Worm (Caenorhabditis elegans): ENCODE results near the gene Y57E12AR.1.

Gene Y57E12AR.1

DNA sequence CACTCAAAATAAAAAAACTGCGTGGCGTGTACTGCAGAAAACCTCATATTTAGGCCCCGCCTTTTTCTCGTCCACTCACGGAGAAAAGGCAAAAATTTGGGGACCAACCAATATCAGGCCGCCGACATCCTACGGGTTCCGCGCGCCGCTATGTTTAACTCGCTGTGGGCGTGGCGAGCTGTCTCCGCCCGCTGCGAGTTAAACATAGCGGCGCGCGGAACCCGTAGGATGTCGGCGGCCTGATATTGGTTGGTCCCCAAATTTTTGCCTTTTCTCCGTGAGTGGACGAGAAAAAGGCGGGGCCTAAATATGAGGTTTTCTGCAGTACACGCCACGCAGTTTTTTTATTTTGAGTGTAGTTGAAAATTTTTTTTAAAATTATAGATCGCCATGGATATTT, 2.3 kb downstream of the Y57E12AR.1 start, which contains the start of gene tmem-258:
TSS of gene tmem-258 (plus strand) at position 385 of the 400 bp plus-strand sequence.
- peak; percentile 50 for TF ChIP-seq snpc-4 (tag; optimal IDR thresholded peaks at IDR 0.05)

ce11 chrV:7060396-7060795, 4.7 kb downstream of the Y57E12AR.1 start, which contains the start of the genes Y57E12AL.6 and Y57E12AL.1:
Gene Y57E12AL.6 (minus strand): TSS chrV:7060470.
Gene Y57E12AL.1 (plus strand): TSS chrV:7060530.
- peak; percentile 78 for TF ChIP-seq nfya-1 (tag; optimal IDR thresholded peaks at IDR 0.05; ENCODE audit: insufficient read depth)
- no peak for TF ChIP-seq fkh-2 (tag; optimal IDR thresholded peaks at IDR 0.05)
- TF ChIP-seq aly-2 (tag; optimal IDR thresholded peaks at IDR 0.05) = no peak
- no peak for TF ChIP-seq fkh-10 (GFP tag; optimal IDR thresholded peaks at IDR 0.05)
- peak; percentile 26 for TF ChIP-seq ztf-4 (tag; optimal IDR thresholded peaks at IDR 0.05)
- TF ChIP-seq elt-3 (tag; optimal IDR thresholded peaks at IDR 0.05) = no peak
- TF ChIP-seq ceh-9 (tag; optimal IDR thresholded peaks at IDR 0.05) = no peak
- peak; percentile 50 for TF ChIP-seq tbx-2 (tag; optimal IDR thresholded peaks at IDR 0.05)
- no peak for TF ChIP-seq egl-27 (tag; optimal IDR thresholded peaks at IDR 0.05)
- TF ChIP-seq ZK546.5 (tag; optimal IDR thresholded peaks at IDR 0.05) = no peak
- no peak for TF ChIP-seq elt-1 (tag; optimal IDR thresholded peaks at IDR 0.05)
- TF ChIP-seq nhr-76 (tag; optimal IDR thresholded peaks at IDR 0.05) = no peak
- TF ChIP-seq R02D3.7 (tag; optimal IDR thresholded peaks at IDR 0.05) = peak; percentile 35
- peak; percentile 78 for TF ChIP-seq egl-5 (tag; optimal IDR thresholded peaks at IDR 0.05)
- TF ChIP-seq mdl-1 (tag; optimal IDR thresholded peaks at IDR 0.05) = no peak
- TF ChIP-seq nhr-237 (tag; optimal IDR thresholded peaks at IDR 0.05) = no peak
- peak; percentile 70 for TF ChIP-seq lin-15B (tag; optimal IDR thresholded peaks at IDR 0.05)
- no peak for TF ChIP-seq nhr-67 (tag; optimal IDR thresholded peaks at IDR 0.05)
- TF ChIP-seq nhr-77 (tag; optimal IDR thresholded peaks at IDR 0.05) = peak; percentile 11
- TF ChIP-seq daf-12 (tag; optimal IDR thresholded peaks at IDR 0.05) = no peak
- peak; percentile 33 for TF ChIP-seq pqm-1 (tag; optimal IDR thresholded peaks at IDR 0.05)
- TF ChIP-seq zag-1 (tag; optimal IDR thresholded peaks at IDR 0.05) = no peak
- peak; percentile 69 for TF ChIP-seq jun-1 (tag; optimal IDR thresholded peaks at IDR 0.05)
- peak; percentile 48 for TF ChIP-seq elt-2 (tag; optimal IDR thresholded peaks at IDR 0.05)
- no peak for TF ChIP-seq unc-39 (tag; optimal IDR thresholded peaks at IDR 0.05)
- TF ChIP-seq unc-62 (GFP tag; optimal IDR thresholded peaks at IDR 0.05) = no peak
- no peak for TF ChIP-seq sea-2 (GFP tag; optimal IDR thresholded peaks at IDR 0.05)
- TF ChIP-seq fos-1 (tag; optimal IDR thresholded peaks at IDR 0.05) = no peak
- no peak for TF ChIP-seq ceh-82 (tag; optimal IDR thresholded peaks at IDR 0.05)
- TF ChIP-seq skn-1 (tag; optimal IDR thresholded peaks at IDR 0.05) = peak; percentile 95
- no peak for TF ChIP-seq ztf-11 (tag; optimal IDR thresholded peaks at IDR 0.05)
- TF ChIP-seq pha-4 (tag; optimal IDR thresholded peaks at IDR 0.05) = peak; percentile 81
- no peak for TF ChIP-seq mml-1 (tag; optimal IDR thresholded peaks at IDR 0.05)
- TF ChIP-seq ceh-28 (tag; optimal IDR thresholded peaks at IDR 0.05) = peak; percentile 86
- TF ChIP-seq lsy-12 (tag; optimal IDR thresholded peaks at IDR 0.05) = peak; percentile 52
- TF ChIP-seq nhr-23 (tag; optimal IDR thresholded peaks at IDR 0.05) = peak; percentile 92
- peak; percentile 90 for TF ChIP-seq nhr-25 (tag; optimal IDR thresholded peaks at IDR 0.05)
- peak; percentile 57 for TF ChIP-seq hmg-11 (tag; optimal IDR thresholded peaks at IDR 0.05)
- TF ChIP-seq lin-39 (tag; optimal IDR thresholded peaks at IDR 0.05) = peak; percentile 58
- no peak for TF ChIP-seq nhr-11 (tag; optimal IDR thresholded peaks at IDR 0.05)
- TF ChIP-seq nhr-28 (tag; optimal IDR thresholded peaks at IDR 0.05) = no peak
- TF ChIP-seq nhr-43 (tag; optimal IDR thresholded peaks at IDR 0.05; ENCODE audit: poor library complexity, severe bottlenecking) = peak; percentile 88
- TF ChIP-seq ceh-16 (tag; optimal IDR thresholded peaks at IDR 0.05) = no peak
- peak; percentile 31 for TF ChIP-seq ama-1 (optimal IDR thresholded peaks at IDR 0.05)
- TF ChIP-seq eor-1 (tag; optimal IDR thresholded peaks at IDR 0.05) = no peak
- peak; percentile 93 for TF ChIP-seq snpc-4 (tag; optimal IDR thresholded peaks at IDR 0.05)
- TF ChIP-seq nhr-12 (tag; optimal IDR thresholded peaks at IDR 0.05) = no peak

Measured in whole organism, L3 larva.